Worm (Caenorhabditis elegans): ENCODE measurements around the gene fbxa-114.
A peak's percentile ranks its signal among the peaks of the same experiment; 100 is the strongest.

Gene fbxa-114

ce11 chrV:20223725-20224124 lies 22.3 kb downstream of the fbxa-114 start:
- TF ChIP-seq pha-4 (tag; optimal IDR thresholded peaks at IDR 0.05), result no peak
- TF ChIP-seq lsy-12 (tag; optimal IDR thresholded peaks at IDR 0.05), result no peak
- TF ChIP-seq ztf-11 (tag; optimal IDR thresholded peaks at IDR 0.05), result no peak
- TF ChIP-seq ceh-28 (tag; optimal IDR thresholded peaks at IDR 0.05), result no peak
- no peak for TF ChIP-seq nhr-23 (tag; optimal IDR thresholded peaks at IDR 0.05)
- TF ChIP-seq zag-1 (tag; optimal IDR thresholded peaks at IDR 0.05), result no peak
- no peak for TF ChIP-seq mml-1 (tag; optimal IDR thresholded peaks at IDR 0.05)
- TF ChIP-seq elt-3 (tag; optimal IDR thresholded peaks at IDR 0.05), result no peak

DNA sequence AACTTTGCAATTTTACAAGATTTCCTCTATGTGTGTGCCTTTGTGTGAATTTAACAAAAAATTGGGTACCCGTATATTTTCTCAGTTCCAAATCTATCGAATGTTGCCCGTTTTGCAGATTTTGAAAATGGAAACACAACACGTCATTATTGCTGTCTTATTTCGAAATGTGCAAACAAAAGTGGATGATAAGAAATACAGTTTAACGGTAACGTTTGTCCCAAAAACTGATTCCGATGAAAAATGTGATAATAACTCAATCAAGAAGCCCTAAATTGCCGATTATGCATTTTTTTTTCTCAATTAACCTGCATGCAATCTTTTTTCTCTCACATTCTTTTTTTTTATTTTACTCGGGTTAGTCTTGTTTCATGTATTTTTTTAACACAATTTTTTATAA lies 23.9 kb downstream of the fbxa-114 start:
- no peak for TF ChIP-seq ceh-9 (tag; optimal IDR thresholded peaks at IDR 0.05)
- TF ChIP-seq nhr-28 (tag; optimal IDR thresholded peaks at IDR 0.05), result no peak
- TF ChIP-seq aly-2 (tag; optimal IDR thresholded peaks at IDR 0.05), result no peak
- TF ChIP-seq pqm-1 (tag; optimal IDR thresholded peaks at IDR 0.05), result peak; percentile 15
- no peak for TF ChIP-seq ZK546.5 (tag; optimal IDR thresholded peaks at IDR 0.05)
- no peak for TF ChIP-seq mdl-1 (tag; optimal IDR thresholded peaks at IDR 0.05)
- TF ChIP-seq pha-4 (tag; optimal IDR thresholded peaks at IDR 0.05), result peak; percentile 28
- no peak for TF ChIP-seq elt-1 (tag; optimal IDR thresholded peaks at IDR 0.05)
- TF ChIP-seq nhr-77 (tag; optimal IDR thresholded peaks at IDR 0.05), result no peak
- no peak for TF ChIP-seq nhr-25 (tag; optimal IDR thresholded peaks at IDR 0.05)
- no peak for TF ChIP-seq nfya-1 (tag; optimal IDR thresholded peaks at IDR 0.05; ENCODE audit: insufficient read depth)
- peak; percentile 76 for TF ChIP-seq elt-2 (tag; optimal IDR thresholded peaks at IDR 0.05)
- no peak for TF ChIP-seq elt-3 (tag; optimal IDR thresholded peaks at IDR 0.05)
- no peak for TF ChIP-seq unc-39 (tag; optimal IDR thresholded peaks at IDR 0.05)

DNA sequence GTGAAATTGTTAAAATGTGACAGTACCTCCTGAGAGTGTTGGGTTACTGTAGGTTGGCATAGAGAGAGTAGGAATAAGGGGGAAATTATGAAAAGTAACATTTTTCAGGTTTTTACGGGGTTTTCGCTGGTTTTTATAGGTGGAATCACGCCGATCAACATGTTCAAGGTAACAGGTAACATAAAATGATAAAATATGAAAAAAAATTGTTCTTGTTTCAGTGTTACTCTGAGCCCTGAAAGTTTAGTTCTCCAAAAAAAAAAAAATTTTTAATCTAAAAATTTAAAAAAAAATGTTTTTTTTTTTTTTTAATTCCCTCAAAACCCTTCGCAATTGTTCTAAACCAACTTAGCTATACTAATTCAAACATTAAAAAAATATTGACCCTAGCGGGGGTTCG lies 32.3 kb downstream of the fbxa-114 start, which contains the start of gene Y113G7B.15:
TSS of gene Y113G7B.15 (minus strand) at position 101 of the 400 bp plus-strand sequence.
- TF ChIP-seq unc-62 (GFP tag; optimal IDR thresholded peaks at IDR 0.05) (no peak), nhr-237 (tag; optimal IDR thresholded peaks at IDR 0.05) (no peak), tbx-2 (tag; optimal IDR thresholded peaks at IDR 0.05) (no peak), egl-5 (tag; optimal IDR thresholded peaks at IDR 0.05) (no peak), elt-2 (tag; optimal IDR thresholded peaks at IDR 0.05) (no peak), egl-27 (tag; optimal IDR thresholded peaks at IDR 0.05) (no peak)

- TF ChIP-seq mml-1 (tag; optimal IDR thresholded peaks at IDR 0.05), result no peak
- no peak for TF ChIP-seq mdl-1 (tag; optimal IDR thresholded peaks at IDR 0.05)
- no peak for TF ChIP-seq unc-62 (GFP tag; optimal IDR thresholded peaks at IDR 0.05)
- no peak for TF ChIP-seq ama-1 (optimal IDR thresholded peaks at IDR 0.05)
- TF ChIP-seq elt-2 (tag; optimal IDR thresholded peaks at IDR 0.05), result no peak
- TF ChIP-seq ceh-9 (tag; optimal IDR thresholded peaks at IDR 0.05), result no peak
- no peak for TF ChIP-seq ZK546.5 (tag; optimal IDR thresholded peaks at IDR 0.05)
- no peak for TF ChIP-seq skn-1 (tag; optimal IDR thresholded peaks at IDR 0.05)
These were observed 33.0 kb downstream of the fbxa-114 start for ce11 chrV:20234439-20234838.

- TF ChIP-seq lsy-12 (tag; optimal IDR thresholded peaks at IDR 0.05), result no peak
These were observed 33.8 kb downstream of the fbxa-114 start for ce11 chrV:20235231-20235630.

ce11 chrV:20237429-20237828 lies 36.0 kb downstream of the fbxa-114 start, which contains the start of gene sld-5:
TSS of gene sld-5 (minus strand) at chrV:20237745.
- TF ChIP-seq daf-12 (tag; optimal IDR thresholded peaks at IDR 0.05) (no peak), ceh-82 (tag; optimal IDR thresholded peaks at IDR 0.05) (no peak), mdl-1 (tag; optimal IDR thresholded peaks at IDR 0.05) (no peak), fkh-10 (GFP tag; optimal IDR thresholded peaks at IDR 0.05) (no peak), aly-2 (tag; optimal IDR thresholded peaks at IDR 0.05) (no peak), ceh-9 (tag; optimal IDR thresholded peaks at IDR 0.05) (no peak), fos-1 (tag; optimal IDR thresholded peaks at IDR 0.05) (no peak), hmg-11 (tag; optimal IDR thresholded peaks at IDR 0.05) (no peak), nhr-77 (tag; optimal IDR thresholded peaks at IDR 0.05) (no peak), lsy-12 (tag; optimal IDR thresholded peaks at IDR 0.05) (no peak), elt-1 (tag; optimal IDR thresholded peaks at IDR 0.05) (no peak), nhr-43 (tag; optimal IDR thresholded peaks at IDR 0.05; ENCODE audit: poor library complexity, severe bottlenecking) (no peak), elt-3 (tag; optimal IDR thresholded peaks at IDR 0.05) (no peak), skn-1 (tag; optimal IDR thresholded peaks at IDR 0.05) (no peak), nhr-12 (tag; optimal IDR thresholded peaks at IDR 0.05) (no peak), nhr-28 (tag; optimal IDR thresholded peaks at IDR 0.05) (no peak), tbx-2 (tag; optimal IDR thresholded peaks at IDR 0.05) (no peak), ztf-4 (tag; optimal IDR thresholded peaks at IDR 0.05) (no peak), lin-15B (tag; optimal IDR thresholded peaks at IDR 0.05) (no peak)

Data from whole organism, L3 larva.